Worm (Caenorhabditis elegans) whole organism, L1 larva: Measurements from ENCODE around the gene spp-12.
A peak's percentile ranks its signal among the peaks of the same experiment; 100 is the strongest.

Source experiments
- C34B4.2 ChIP-seq: sonication (generic microtip); optimal IDR thresholded peaks from 2 replicates; lab custom pipeline; 2017; ENCODE audit warnings: mild to moderate bottlenecking, missing genetic modification characterization, missing compliant biosample characterization
- ama-1 ChIP-seq: fragments of 150-350 bp; optimal IDR thresholded peaks from 2 replicates; lab custom pipeline; 2014
- blmp-1 ChIP-seq: fragments of 150-350 bp; optimal IDR thresholded peaks from 2 replicates; lab custom pipeline; 2014; ENCODE audit warnings: missing biosample characterization, missing genetic modification characterization
- ceh-8 ChIP-seq: fragments of 200-800 bp; sonication (Bioruptor generic); optimal IDR thresholded peaks from 2 replicates; lab custom pipeline; 2018; ENCODE audit warnings: mild to moderate bottlenecking, missing genetic modification characterization, moderate library complexity, missing compliant biosample characterization
- ceh-82 ChIP-seq, 3 experiments: fragments of 150-350 bp in 1 of 3; sonication (generic microtip) in 2 of 3; optimal IDR thresholded peaks; 2 replicates each; lab custom pipeline; 2014 to 2017; ENCODE audit warnings: missing biosample characterization in 3 of 3, missing genetic modification characterization in 3 of 3
- dpl-1 ChIP-seq, 3 experiments: fragments of 150-350 bp in 2 of 3; sonication (generic microtip) in 1 of 3; optimal IDR thresholded peaks; 2 replicates each; lab custom pipeline; 2014 to 2017; ENCODE audit warnings: missing biosample characterization in 3 of 3, missing genetic modification characterization in 3 of 3, missing genetic modification reagents in 3 of 3
- efl-1 ChIP-seq, 4 experiments: fragments of 150-350 bp; optimal IDR thresholded peaks in 3 of 4; peaks in 1 of 4; 1 replicate in 1 of 4; 2 replicates in 3 of 4; lab custom pipeline; 2014; ENCODE audit warnings: missing biosample characterization in 2 of 4, missing genetic modification characterization in 2 of 4, missing genetic modification reagents in 2 of 4
- egl-27 ChIP-seq, 2 experiments: fragments of 150-350 bp in 1 of 2; sonication (generic microtip); optimal IDR thresholded peaks; 3 replicates each; lab custom pipeline; 2017 to 2018; ENCODE audit warnings: missing biosample characterization in 2 of 2, missing genetic modification characterization in 2 of 2, missing genetic modification reagents in 2 of 2
- fkh-4 ChIP-seq: sonication (generic microtip); optimal IDR thresholded peaks from 2 replicates; lab custom pipeline; 2016; ENCODE audit warnings: missing compliant biosample characterization, missing genetic modification characterization, borderline replicate concordance
- fos-1 ChIP-seq: fragments of 150-350 bp; optimal IDR thresholded peaks from 2 replicates; lab custom pipeline; 2014; ENCODE audit warnings: missing biosample characterization, missing genetic modification characterization
- grh-1 ChIP-seq: fragments of 200-800 bp; sonication (Bioruptor generic); IDR thresholded peaks from 2 replicates; pipeline ENCODE4 v1.3.6; 2022; ENCODE audit warnings: missing genetic modification reagents, missing genetic modification characterization, missing compliant biosample characterization
- hlh-4 ChIP-seq: sonication (generic microtip); optimal IDR thresholded peaks from 2 replicates; lab custom pipeline; 2016; ENCODE audit warnings: mild to moderate bottlenecking, missing genetic modification characterization, missing compliant biosample characterization
- hpl-2 ChIP-seq: fragments of 150-350 bp; optimal IDR thresholded peaks from 2 replicates; lab custom pipeline; 2014; ENCODE audit warnings: missing biosample characterization, missing genetic modification reagents, missing genetic modification characterization
- irx-1 ChIP-seq: sonication (generic microtip); optimal IDR thresholded peaks from 2 replicates; lab custom pipeline; 2016; ENCODE audit warnings: missing genetic modification characterization, missing compliant biosample characterization
- isw-1 ChIP-seq: fragments of 200-800 bp; sonication (Bioruptor generic); IDR thresholded peaks from 2 replicates; pipeline ENCODE4 v1.3.6; 2022; ENCODE audit warnings: missing genetic modification characterization, missing compliant biosample characterization
- lin-13 ChIP-seq: fragments of 150-350 bp; optimal IDR thresholded peaks from 2 replicates; lab custom pipeline; 2014; ENCODE audit warnings: missing biosample characterization, missing genetic modification reagents, missing genetic modification characterization
- lin-14 ChIP-seq: fragments of 200-800 bp; sonication (Bioruptor generic); optimal IDR thresholded peaks from 2 replicates; lab custom pipeline; 2018; ENCODE audit warnings: mild to moderate bottlenecking, missing genetic modification characterization, moderate library complexity, missing compliant biosample characterization
- lin-35 ChIP-seq, 2 experiments: fragments of 150-350 bp; optimal IDR thresholded peaks; 2 replicates each; lab custom pipeline; 2014; ENCODE audit warnings: missing biosample characterization in 2 of 2, missing genetic modification characterization in 2 of 2, missing genetic modification reagents in 2 of 2
- lin-39 ChIP-seq: fragments of 150-350 bp; optimal IDR thresholded peaks from 2 replicates; lab custom pipeline; 2014; ENCODE audit warnings: missing biosample characterization, missing genetic modification reagents, missing genetic modification characterization
- lir-3 ChIP-seq: sonication (generic microtip); optimal IDR thresholded peaks from 2 replicates; lab custom pipeline; 2016; ENCODE audit warnings: mild to moderate bottlenecking, missing genetic modification characterization, moderate library complexity, missing compliant biosample characterization; ENCODE audit not compliant: poor library complexity
- lsy-2 ChIP-seq, 2 experiments: fragments of 150-350 bp; optimal IDR thresholded peaks; 2 replicates each; lab custom pipeline; 2014; ENCODE audit warnings: missing biosample characterization in 2 of 2, missing genetic modification characterization in 2 of 2
- mab-9 ChIP-seq: fragments of 200-800 bp; sonication (Bioruptor generic); IDR thresholded peaks from 2 replicates; pipeline ENCODE4 v1.3.6; 2022; ENCODE audit warnings: missing genetic modification reagents, missing genetic modification characterization, missing compliant biosample characterization
- mdl-1 ChIP-seq, 2 experiments: fragments of 150-350 bp; optimal IDR thresholded peaks; 2 replicates each; lab custom pipeline; 2014 to 2017; ENCODE audit warnings: missing biosample characterization in 2 of 2, missing genetic modification characterization in 2 of 2, inconsistent platforms in 1 of 2
- mef-2 ChIP-seq: fragments of 150-350 bp; optimal IDR thresholded peaks from 2 replicates; lab custom pipeline; 2014; ENCODE audit warnings: missing biosample characterization, missing genetic modification characterization
- mep-1 ChIP-seq: fragments of 150-350 bp; optimal IDR thresholded peaks from 2 replicates; lab custom pipeline; 2014; ENCODE audit warnings: missing biosample characterization, missing genetic modification characterization
- nhr-12 ChIP-seq: sonication (generic microtip); optimal IDR thresholded peaks from 2 replicates; lab custom pipeline; 2017; ENCODE audit warnings: missing biosample characterization, missing genetic modification characterization
- nhr-85 ChIP-seq: sonication (generic microtip); peaks from one replicate; lab custom pipeline; 2016; ENCODE audit warnings: missing genetic modification characterization, inconsistent platforms, missing compliant biosample characterization
- pax-3 ChIP-seq: fragments of 200-800 bp; sonication (Bioruptor generic); optimal IDR thresholded peaks from 2 replicates; lab custom pipeline; 2018; ENCODE audit warnings: mild to moderate bottlenecking, missing genetic modification characterization, moderate library complexity, missing compliant biosample characterization
- rnt-1 ChIP-seq: sonication (generic microtip); optimal IDR thresholded peaks from 2 replicates; lab custom pipeline; 2016; ENCODE audit warnings: mild to moderate bottlenecking, missing genetic modification characterization, moderate library complexity, missing compliant biosample characterization
- snpc-4 ChIP-seq: fragments of 150-350 bp; optimal IDR thresholded peaks from 2 replicates; lab custom pipeline; 2014; ENCODE audit warnings: missing biosample characterization, missing genetic modification characterization
- snu-23 ChIP-seq: sonication (generic microtip); optimal IDR thresholded peaks from 2 replicates; lab custom pipeline; 2016; ENCODE audit warnings: missing genetic modification characterization, missing compliant biosample characterization
- sox-4 ChIP-seq: sonication (generic microtip); optimal IDR thresholded peaks from 2 replicates; lab custom pipeline; 2016; ENCODE audit warnings: missing genetic modification characterization, missing compliant biosample characterization
- unc-30 ChIP-seq: sonication (generic microtip); optimal IDR thresholded peaks from 2 replicates; lab custom pipeline; 2017; ENCODE audit warnings: missing biosample characterization, missing genetic modification characterization
- unc-98 ChIP-seq: fragments of 200-800 bp; sonication (Bioruptor generic); IDR thresholded peaks from 2 replicates; pipeline ENCODE4 v1.3.6; 2022; ENCODE audit warnings: missing genetic modification characterization, missing compliant biosample characterization
- xbp-1 ChIP-seq: sonication (generic microtip); optimal IDR thresholded peaks from 2 replicates; lab custom pipeline; 2016; ENCODE audit warnings: missing genetic modification characterization, missing compliant biosample characterization
- zag-1 ChIP-seq: fragments of 150-350 bp; optimal IDR thresholded peaks from 2 replicates; lab custom pipeline; 2014; ENCODE audit warnings: missing biosample characterization, missing genetic modification characterization

spp-12 gene

ce11 chrV:13880163-13880562 is 9.5 kb upstream of the spp-12 start:
- TF ChIP-seq lin-35 (GFP tag; optimal IDR thresholded peaks at IDR 0.05; lab: Kevin White, UChicago) (peak; percentile 19 to 55), dpl-1 (GFP tag; optimal IDR thresholded peaks at IDR 0.05; lab: Kevin White, UChicago) (peak; percentile 6 to 62 (median 56)), unc-30 (tag; lab: Kevin White, UChicago) (no peak), fos-1 (tag; lab: Kevin White, UChicago) (no peak), blmp-1 (peak; percentile 4), lin-14 (GFP tag; lab: Kevin White, UChicago) (peak; percentile 58), rnt-1 (tag; lab: Kevin White, UChicago) (peak; percentile 3), efl-1 (optimal IDR thresholded peaks at IDR 0.05; lab: Kevin White, UChicago) (peak; percentile 39 to 54), efl-1 (GFP tag; optimal IDR thresholded peaks at IDR 0.05 in 1 of 2; lab: Kevin White, UChicago) (peak; percentile 57 to 87), mef-2 (tag; lab: Kevin White, UChicago) (no peak), lin-39 (no peak), lsy-2 (tag; optimal IDR thresholded peaks at IDR 0.05; lab: Kevin White, UChicago) (peak in 1 of 2 experiments; percentile 41), snu-23 (GFP tag; lab: Kevin White, UChicago) (peak; percentile 15), lir-3 (tag; lab: Kevin White, UChicago) (no peak), mab-9 (GFP tag; lab: Robert Waterston, UW) (no peak), snpc-4 (tag; lab: Kevin White, UChicago) (no peak), C34B4.2 (tag; lab: Kevin White, UChicago) (no peak), fkh-4 (tag; lab: Kevin White, UChicago) (no peak)

- TF ChIP-seq nhr-85 (tag; lab: Kevin White, UChicago), result no peak
- no peak for TF ChIP-seq efl-1 (optimal IDR thresholded peaks at IDR 0.05; lab: Kevin White, UChicago)
- TF ChIP-seq efl-1 (GFP tag; optimal IDR thresholded peaks at IDR 0.05 in 1 of 2; lab: Kevin White, UChicago), result no peak
- no peak for TF ChIP-seq hpl-2 (GFP tag; lab: Kevin White, UChicago)
- TF ChIP-seq mep-1 (tag; lab: Kevin White, UChicago), result no peak
- TF ChIP-seq irx-1 (tag; lab: Kevin White, UChicago), result no peak
- no peak for TF ChIP-seq mab-9 (GFP tag; lab: Robert Waterston, UW)
- no peak for TF ChIP-seq zag-1 (tag; lab: Kevin White, UChicago)
- no peak for TF ChIP-seq sox-4 (tag; lab: Kevin White, UChicago)
- TF ChIP-seq pax-3 (tag; lab: Kevin White, UChicago), result no peak
- TF ChIP-seq lin-13 (GFP tag; lab: Kevin White, UChicago), result no peak
- no peak for TF ChIP-seq ceh-8
- TF ChIP-seq unc-98 (GFP tag; lab: Robert Waterston, UW), result no peak
- no peak for TF ChIP-seq ceh-82 (tag; optimal IDR thresholded peaks at IDR 0.05; lab: Kevin White, UChicago)
- TF ChIP-seq ama-1, result no peak
- no peak for TF ChIP-seq snu-23 (GFP tag; lab: Kevin White, UChicago)
- TF ChIP-seq mdl-1 (tag; optimal IDR thresholded peaks at IDR 0.05; lab: Kevin White, UChicago), result no peak
- TF ChIP-seq mef-2 (tag; lab: Kevin White, UChicago), result no peak
- TF ChIP-seq grh-1, result no peak
- no peak for TF ChIP-seq xbp-1 (tag; lab: Kevin White, UChicago)
- TF ChIP-seq, all 84 proteins: peak for 0
Observed at ce11 chrV:13880607-13881006, 9.0 kb upstream of the spp-12 start, which contains the start of gene T22G5.3. Gene T22G5.3, plus strand, starts transcription at chrV:13880907.

- TF ChIP-seq isw-1, result peak; percentile 11; the same call in 1 of the 2 replicates
- TF ChIP-seq unc-98 (GFP tag; lab: Robert Waterston, UW), result peak; percentile 53; the same call in 1 of the 2 replicates
- TF ChIP-seq, all 84 proteins: peak for 2; not testable (repeated sequence) for 82
Observed at ce11 chrV:13882192-13882591, 7.4 kb upstream of the spp-12 start.

- TF ChIP-seq nhr-12 (tag; lab: Kevin White, UChicago) (no peak), hlh-4 (tag; lab: Kevin White, UChicago) (no peak), ama-1 (no peak), egl-27 (tag; optimal IDR thresholded peaks at IDR 0.05; lab: Kevin White, UChicago) (no peak)
Observed at ce11 chrV:13887358-13887757, 2.3 kb upstream of the spp-12 start, which contains the start of gene srsx-19. Gene srsx-19, plus strand, starts transcription at chrV:13887658.
